Worm (Caenorhabditis elegans) whole organism, L2 larva: ENCODE measurements around the gene F17C8.6.
"Not testable (repeated sequence)": the region's sequence is repeated elsewhere in the genome, so short reads cannot be mapped to it uniquely, and the experiment has no call there.

ENCODE experiments used
- C34F6.9 ChIP-seq: fragments of 150-350 bp; optimal IDR thresholded peaks from 2 replicates; lab custom pipeline; 2014; ENCODE audit warnings: missing biosample characterization, missing genetic modification characterization
- F13H6.1 ChIP-seq: sonication (generic microtip); optimal IDR thresholded peaks from 2 replicates; lab custom pipeline; 2016; ENCODE audit warnings: missing genetic modification characterization, missing compliant biosample characterization
- Y55F3AM.14 ChIP-seq: fragments of 200-800 bp; sonication (Bioruptor generic); optimal IDR thresholded peaks from 2 replicates; lab custom pipeline; 2018; ENCODE audit warnings: mild to moderate bottlenecking, missing genetic modification characterization, missing compliant biosample characterization
- ZK546.5 ChIP-seq: sonication (generic microtip); optimal IDR thresholded peaks from 2 replicates; lab custom pipeline; 2017; ENCODE audit warnings: missing biosample characterization, missing genetic modification characterization
- alr-1 ChIP-seq: fragments of 150-350 bp; optimal IDR thresholded peaks from 2 replicates; lab custom pipeline; 2014; ENCODE audit warnings: missing biosample characterization, missing genetic modification characterization
- aly-2 ChIP-seq: fragments of 150-350 bp; optimal IDR thresholded peaks from 2 replicates; lab custom pipeline; 2014; ENCODE audit warnings: missing biosample characterization, missing genetic modification characterization
- ama-1 ChIP-seq: fragments of 150-350 bp; optimal IDR thresholded peaks from 2 replicates; lab custom pipeline; 2018; ENCODE audit warnings: inconsistent platforms
- blmp-1 ChIP-seq: sonication (generic microtip); optimal IDR thresholded peaks from 2 replicates; lab custom pipeline; 2017; ENCODE audit warnings: missing genetic modification characterization, mild to moderate bottlenecking, missing compliant biosample characterization, antibody characterized with exemption, moderate library complexity; ENCODE audit not compliant: insufficient read depth
- ceh-16 ChIP-seq: fragments of 150-350 bp; optimal IDR thresholded peaks from 2 replicates; lab custom pipeline; 2014; ENCODE audit warnings: missing biosample characterization, missing genetic modification characterization
- ceh-82 ChIP-seq: fragments of 150-350 bp; optimal IDR thresholded peaks from 2 replicates; lab custom pipeline; 2014; ENCODE audit warnings: missing biosample characterization, missing genetic modification characterization
- crh-2 ChIP-seq: sonication (generic microtip); optimal IDR thresholded peaks from 2 replicates; lab custom pipeline; 2017; ENCODE audit warnings: missing biosample characterization, missing genetic modification characterization
- elt-1 ChIP-seq: fragments of 150-350 bp; optimal IDR thresholded peaks from 2 replicates; lab custom pipeline; 2014; ENCODE audit warnings: missing biosample characterization, missing genetic modification characterization
- elt-3 ChIP-seq: sonication (generic microtip); optimal IDR thresholded peaks from 2 replicates; lab custom pipeline; 2017; ENCODE audit warnings: missing biosample characterization, missing genetic modification characterization
- fos-1 ChIP-seq: fragments of 150-350 bp; optimal IDR thresholded peaks from 2 replicates; lab custom pipeline; 2014; ENCODE audit warnings: missing biosample characterization, missing genetic modification characterization
- gmeb-1 ChIP-seq: fragments of 150-350 bp; optimal IDR thresholded peaks from 2 replicates; lab custom pipeline; 2014; ENCODE audit warnings: missing biosample characterization, missing genetic modification characterization
- lin-11 ChIP-seq: fragments of 150-350 bp; sonication (generic microtip); optimal IDR thresholded peaks from 2 replicates; lab custom pipeline; 2014; ENCODE audit warnings: missing biosample characterization, missing genetic modification characterization, inconsistent platforms, mixed read lengths
- lin-13 ChIP-seq: fragments of 150-350 bp; optimal IDR thresholded peaks from 2 replicates; lab custom pipeline; 2014; ENCODE audit warnings: missing biosample characterization, missing genetic modification reagents, missing genetic modification characterization
- lin-39 ChIP-seq: fragments of 150-350 bp; optimal IDR thresholded peaks from 2 replicates; lab custom pipeline; 2014; ENCODE audit warnings: missing biosample characterization, missing genetic modification reagents, missing genetic modification characterization
- lsy-2 ChIP-seq, 2 experiments: fragments of 150-350 bp in 1 of 2; sonication (generic microtip) in 1 of 2; optimal IDR thresholded peaks; 2 replicates each; lab custom pipeline; 2014 to 2017; ENCODE audit warnings: missing biosample characterization in 2 of 2, missing genetic modification characterization in 2 of 2
- mab-5 ChIP-seq: fragments of 150-350 bp; optimal IDR thresholded peaks from 2 replicates; lab custom pipeline; 2014; ENCODE audit warnings: missing biosample characterization, missing genetic modification characterization
- mbf-1 ChIP-seq: sonication (generic microtip); optimal IDR thresholded peaks from 2 replicates; lab custom pipeline; 2017; ENCODE audit warnings: missing biosample characterization, missing genetic modification characterization
- nhr-129 ChIP-seq: fragments of 150-350 bp; optimal IDR thresholded peaks from 2 replicates; lab custom pipeline; 2014; ENCODE audit warnings: missing biosample characterization, missing genetic modification characterization
- nhr-21 ChIP-seq: fragments of 150-350 bp; optimal IDR thresholded peaks from 2 replicates; lab custom pipeline; 2014; ENCODE audit warnings: missing biosample characterization, missing genetic modification characterization
- nhr-23 ChIP-seq: fragments of 150-350 bp; optimal IDR thresholded peaks from 2 replicates; lab custom pipeline; 2014; ENCODE audit warnings: missing biosample characterization, missing genetic modification reagents, missing genetic modification characterization
- nhr-237 ChIP-seq: fragments of 150-350 bp; optimal IDR thresholded peaks from 2 replicates; lab custom pipeline; 2014; ENCODE audit warnings: missing biosample characterization, missing genetic modification characterization
- nhr-77 ChIP-seq: fragments of 150-350 bp; optimal IDR thresholded peaks from 2 replicates; lab custom pipeline; 2014; ENCODE audit warnings: missing biosample characterization, missing genetic modification characterization
- sem-4 ChIP-seq: fragments of 150-350 bp; optimal IDR thresholded peaks from 2 replicates; lab custom pipeline; 2014; ENCODE audit warnings: missing biosample characterization, missing genetic modification reagents, missing genetic modification characterization
- skn-1 ChIP-seq: sonication (generic microtip); optimal IDR thresholded peaks from 2 replicates; lab custom pipeline; 2017; ENCODE audit warnings: missing biosample characterization, missing genetic modification characterization
- sma-3 ChIP-seq: sonication (generic microtip); optimal IDR thresholded peaks from 2 replicates; lab custom pipeline; 2016; ENCODE audit warnings: missing genetic modification reagents, missing genetic modification characterization, missing compliant biosample characterization
- sma-9 ChIP-seq, 2 experiments: fragments of 150-350 bp in 1 of 2; sonication (generic microtip) in 1 of 2; optimal IDR thresholded peaks; 2 replicates each; lab custom pipeline; 2014 to 2016; ENCODE audit warnings: missing genetic modification characterization in 2 of 2, mild to moderate bottlenecking in 1 of 2, missing biosample characterization in 1 of 2, missing compliant biosample characterization in 1 of 2, missing genetic modification reagents in 1 of 2, moderate library complexity in 1 of 2
- snpc-4 ChIP-seq: fragments of 150-350 bp; optimal IDR thresholded peaks from 2 replicates; lab custom pipeline; 2014; ENCODE audit warnings: missing biosample characterization, missing genetic modification characterization
- unc-39 ChIP-seq: fragments of 150-350 bp; optimal IDR thresholded peaks from 2 replicates; lab custom pipeline; 2014; ENCODE audit warnings: missing biosample characterization, missing genetic modification characterization
- unc-55 ChIP-seq: fragments of 150-350 bp; sonication (generic microtip); optimal IDR thresholded peaks from 3 replicates; lab custom pipeline; 2014; ENCODE audit warnings: missing biosample characterization, missing genetic modification reagents, missing genetic modification characterization
- unc-62 ChIP-seq: fragments of 150-350 bp; optimal IDR thresholded peaks from 2 replicates; lab custom pipeline; 2014; ENCODE audit warnings: missing biosample characterization, missing genetic modification reagents, missing genetic modification characterization
- ztf-1 ChIP-seq: fragments of 200-800 bp; sonication (Bioruptor generic); conservative IDR thresholded peaks from 2 replicates; pipeline ENCODE4 v1.3.6; 2022; ENCODE audit warnings: missing genetic modification characterization, missing compliant biosample characterization
- ztf-11 ChIP-seq: sonication (generic microtip); optimal IDR thresholded peaks from 2 replicates; lab custom pipeline; 2017; ENCODE audit warnings: missing biosample characterization, missing genetic modification characterization
- ztf-4 ChIP-seq: fragments of 150-350 bp; optimal IDR thresholded peaks from 2 replicates; lab custom pipeline; 2014; ENCODE audit warnings: missing biosample characterization, missing genetic modification characterization

F17C8.6 gene

DNA sequence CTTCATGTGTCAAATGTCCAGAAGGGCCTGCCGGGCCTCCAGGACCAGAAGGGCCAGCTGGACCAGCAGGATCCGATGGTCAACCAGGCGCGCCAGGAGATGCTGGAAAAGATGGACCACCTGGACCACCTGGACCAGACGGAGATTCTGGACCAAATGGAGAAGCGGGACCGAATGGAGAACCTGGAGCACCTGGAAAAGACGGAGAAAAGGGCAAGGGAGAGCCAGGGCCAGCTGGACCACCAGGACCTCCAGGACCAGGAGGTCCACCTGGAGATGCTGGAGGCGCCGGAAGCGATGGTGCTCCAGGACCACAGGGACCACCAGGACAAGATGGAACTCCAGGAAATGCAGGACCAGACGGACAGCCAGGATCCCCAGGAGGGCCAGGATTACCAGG lies 2.8 kb upstream of the F17C8.6 start:
- TF ChIP-seq ZK546.5: no peak
- no peak for TF ChIP-seq C34F6.9 (tag; lab: Kevin White, UChicago)
- no peak for TF ChIP-seq unc-62 (GFP tag; lab: Kevin White, UChicago)
- no peak for TF ChIP-seq elt-3 (tag; lab: Kevin White, UChicago)
- TF ChIP-seq mbf-1: no peak
- no peak for TF ChIP-seq sem-4 (tag; lab: Kevin White, UChicago)
- no peak for TF ChIP-seq lin-13 (GFP tag; lab: Kevin White, UChicago)
- TF ChIP-seq lin-39 (tag; lab: Kevin White, UChicago): no peak
- no peak for TF ChIP-seq alr-1 (tag; lab: Kevin White, UChicago)
- no peak for TF ChIP-seq nhr-237

DNA sequence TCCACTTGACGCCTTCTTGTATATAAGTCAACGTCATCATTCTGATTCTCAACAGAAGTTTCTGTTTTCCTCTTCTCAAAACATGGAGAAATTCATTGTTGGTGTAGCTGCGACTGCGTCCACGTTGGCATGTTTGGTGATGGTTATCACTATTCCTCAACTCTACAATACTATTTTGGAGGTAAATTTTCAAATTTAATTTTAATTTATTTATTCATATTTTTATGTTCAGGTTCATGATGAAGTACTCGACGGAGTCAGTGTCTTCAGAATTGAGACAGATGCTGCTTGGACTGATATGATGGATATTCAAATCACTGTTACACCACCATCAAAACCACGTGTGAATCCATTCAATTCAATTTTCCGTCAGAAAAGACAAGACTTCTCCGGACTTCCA lies 2.3 kb upstream of the F17C8.6 start, which contains the start of gene col-89:
col-89 (plus strand) TSS at position 19 of the 400 bp plus-strand sequence.
- no peak for TF ChIP-seq lin-39 (tag; lab: Kevin White, UChicago)
- TF ChIP-seq, all 48 proteins: peak for 0

DNA sequence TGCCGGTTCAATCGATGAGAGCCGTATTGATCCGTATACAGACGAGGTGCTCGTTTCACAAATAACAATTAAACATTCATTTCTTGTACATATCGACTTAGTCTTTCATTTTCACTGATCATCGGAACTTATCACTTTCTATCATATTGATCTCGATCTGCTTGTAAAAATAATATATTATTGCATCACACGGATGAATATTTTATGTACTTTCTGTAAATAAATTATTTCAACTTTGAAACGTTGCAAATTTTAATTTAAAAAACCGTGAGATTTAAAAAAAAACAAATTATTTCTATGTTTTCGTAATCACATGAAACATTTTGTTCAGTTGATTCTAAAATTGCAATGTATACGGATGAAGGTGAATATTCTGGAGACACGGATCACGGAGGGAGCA lies 3.2 kb downstream of the F17C8.6 start, which contains the start of gene twk-6:
twk-6 (plus strand) TSS at position 301 of the 400 bp plus-strand sequence.
- TF ChIP-seq mbf-1; fos-1; sma-3 (GFP tag; lab: Kevin White, UChicago): not testable (repeated sequence)
- TF ChIP-seq, all 48 proteins: peak for 0; not testable (repeated sequence) for 48

DNA sequence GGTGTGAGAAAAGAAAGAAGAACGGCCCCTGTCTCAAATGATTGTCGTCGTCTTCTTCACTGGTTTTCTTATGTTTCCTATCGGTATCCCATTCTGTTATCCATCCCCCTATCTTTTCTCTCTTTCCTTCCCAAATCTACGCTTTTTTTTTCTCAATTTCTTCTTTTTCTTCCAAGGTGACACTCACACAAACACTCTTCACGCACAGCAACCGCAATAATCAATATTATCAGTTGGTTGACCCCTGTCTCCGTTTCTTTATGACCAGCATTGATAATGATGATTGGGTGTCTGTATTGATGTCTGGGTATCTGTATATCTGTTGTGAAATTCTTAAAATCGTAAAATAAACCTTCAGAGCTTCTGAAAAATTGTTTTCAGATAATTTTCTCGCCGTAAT lies 5.0 kb downstream of the F17C8.6 start:
- no peak for TF ChIP-seq ztf-11 (tag; lab: Kevin White, UChicago)
- TF ChIP-seq mbf-1: no peak
- no peak for TF ChIP-seq Y55F3AM.14
- TF ChIP-seq sem-4 (tag; lab: Kevin White, UChicago): no peak
- peak; percentile 27 for TF ChIP-seq nhr-129 (tag; lab: Kevin White, UChicago)
- TF ChIP-seq unc-39 (tag; lab: Kevin White, UChicago): no peak
- TF ChIP-seq sma-9 (GFP tag; optimal IDR thresholded peaks at IDR 0.05; lab: Kevin White, UChicago): no peak
- TF ChIP-seq sma-9 (tag; optimal IDR thresholded peaks at IDR 0.05; lab: Kevin White, UChicago): no peak
- no peak for TF ChIP-seq ceh-82
- peak; percentile 29 for TF ChIP-seq crh-2 (tag; lab: Kevin White, UChicago)
- no peak for TF ChIP-seq blmp-1 (tag; lab: Kevin White, UChicago)
- no peak for TF ChIP-seq elt-3 (tag; lab: Kevin White, UChicago)
- peak in 1 of 2 experiments; percentile 28 for TF ChIP-seq lsy-2 (tag; optimal IDR thresholded peaks at IDR 0.05; lab: Kevin White, UChicago)
- TF ChIP-seq mab-5 (tag; lab: Kevin White, UChicago): no peak
- no peak for TF ChIP-seq unc-55 (GFP tag; lab: Kevin White, UChicago)
- TF ChIP-seq ama-1 (lab: Kevin White, UChicago): no peak
- TF ChIP-seq sma-3 (GFP tag; lab: Kevin White, UChicago): no peak
- TF ChIP-seq gmeb-1 (tag; lab: Kevin White, UChicago): no peak
- no peak for TF ChIP-seq skn-1
- no peak for TF ChIP-seq lin-13 (GFP tag; lab: Kevin White, UChicago)
- TF ChIP-seq nhr-77 (tag; lab: Kevin White, UChicago): no peak
- TF ChIP-seq lin-11 (tag; lab: Kevin White, UChicago): no peak
- TF ChIP-seq lin-39 (tag; lab: Kevin White, UChicago): no peak
- TF ChIP-seq fos-1: peak; percentile 78
- TF ChIP-seq aly-2: no peak
- TF ChIP-seq elt-1: no peak
- no peak for TF ChIP-seq snpc-4
- TF ChIP-seq F13H6.1 (tag; lab: Kevin White, UChicago): no peak
- no peak for TF ChIP-seq ceh-16
- TF ChIP-seq ztf-4 (tag; lab: Kevin White, UChicago): no peak
- TF ChIP-seq ztf-1: no peak
- no peak for TF ChIP-seq nhr-21 (tag; lab: Kevin White, UChicago)

- TF ChIP-seq alr-1 (tag; lab: Kevin White, UChicago) (no peak), lsy-2 (tag; optimal IDR thresholded peaks at IDR 0.05; lab: Kevin White, UChicago) (no peak), sma-3 (GFP tag; lab: Kevin White, UChicago) (no peak), snpc-4 (no peak), unc-39 (tag; lab: Kevin White, UChicago) (no peak), C34F6.9 (tag; lab: Kevin White, UChicago) (no peak), nhr-237 (no peak), nhr-23 (tag; lab: Kevin White, UChicago) (no peak), nhr-129 (tag; lab: Kevin White, UChicago) (no peak)
Observed at ce11 chrIII:4739975-4740374, 5.9 kb downstream of the F17C8.6 start, which contains the start of gene ras-2. TSS of gene ras-2 (minus strand) at chrIII:4740075.
